Worm (Caenorhabditis elegans): Measurements from ENCODE around the gene tba-8.

DNA sequence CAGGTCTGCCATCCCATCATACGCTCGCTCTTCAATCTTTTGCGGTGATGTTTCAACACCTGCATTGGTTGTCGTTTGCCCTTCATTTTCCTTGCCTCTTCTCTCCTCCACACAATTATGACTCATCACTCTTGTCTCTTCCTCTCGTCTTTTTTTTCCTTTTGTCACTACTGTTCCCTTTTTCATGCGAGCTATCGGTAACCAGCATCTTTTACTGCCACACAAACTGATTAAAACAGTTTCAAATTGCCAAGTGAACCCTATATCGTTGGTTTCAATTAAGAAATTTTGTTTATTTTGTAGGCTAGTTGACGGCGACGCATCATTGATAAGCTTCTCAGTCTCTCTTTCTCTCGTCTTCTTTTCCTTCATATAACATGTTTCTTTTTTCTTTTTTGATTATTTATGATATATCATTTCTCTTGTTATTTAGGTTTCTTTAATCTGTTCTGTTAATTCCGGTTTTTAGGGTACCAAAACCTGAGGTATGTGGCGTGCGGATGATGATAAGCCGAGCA, 11.9 kb downstream of the tba-8 start, which contains the start of gene ZK899.1:
- TF ChIP-seq cog-1 (tag; optimal IDR thresholded peaks at IDR 0.05) (no peak), med-1 (GFP tag; optimal IDR thresholded peaks at IDR 0.05; ENCODE audit: insufficient read depth) (no peak), ztf-29 (GFP tag; IDR thresholded peaks at IDR 0.05) (no peak), klf-2 (GFP tag; conservative IDR thresholded peaks at IDR 0.05) (no peak), tab-1 (GFP tag; IDR thresholded peaks at IDR 0.05) (no peak), ztf-23 (GFP tag; IDR thresholded peaks at IDR 0.05) (no peak)
